Worm (Caenorhabditis elegans) whole organism, young adult: ENCODE measurements around the gene srv-22.

Experiments used
- B0261.1 ChIP-seq: sonication (generic microtip); optimal IDR thresholded peaks from 2 replicates; lab custom pipeline; 2016; ENCODE audit warnings: mild to moderate bottlenecking, missing genetic modification characterization, moderate library complexity, missing compliant biosample characterization
- D2030.7 ChIP-seq: fragments of 200-800 bp; sonication (Bioruptor generic); IDR thresholded peaks from 2 replicates; pipeline ENCODE4 v1.3.6; 2022; ENCODE audit warnings: missing genetic modification reagents, missing genetic modification characterization, missing compliant biosample characterization
- F10E7.11 ChIP-seq: sonication (generic microtip); optimal IDR thresholded peaks from 2 replicates; lab custom pipeline; 2017; ENCODE audit warnings: mild to moderate bottlenecking, missing genetic modification characterization, moderate library complexity, missing compliant biosample characterization
- F23B12.7 ChIP-seq: sonication (generic microtip); optimal IDR thresholded peaks from 2 replicates; lab custom pipeline; 2017; ENCODE audit warnings: missing genetic modification characterization, mild to moderate bottlenecking, missing compliant biosample characterization, antibody characterized with exemption, moderate library complexity; ENCODE audit not compliant: insufficient read depth
- F49E8.2 ChIP-seq: sonication (generic microtip); optimal IDR thresholded peaks from 3 replicates; lab custom pipeline; 2017; ENCODE audit warnings: missing genetic modification characterization, mild to moderate bottlenecking, missing compliant biosample characterization, antibody characterized with exemption, moderate library complexity; ENCODE audit not compliant: insufficient read depth
- T07F8.4 ChIP-seq: sonication (generic microtip); optimal IDR thresholded peaks from 2 replicates; lab custom pipeline; 2016; ENCODE audit warnings: mild to moderate bottlenecking, missing genetic modification characterization, moderate library complexity, missing compliant biosample characterization
- Y53G8AR.9 ChIP-seq: fragments of 200-800 bp; sonication (Bioruptor generic); conservative IDR thresholded peaks from 2 replicates; pipeline ENCODE4 v1.3.6; 2022; ENCODE audit warnings: missing genetic modification reagents, missing genetic modification characterization, missing compliant biosample characterization
- Y56A3A.18 ChIP-seq: fragments of 200-800 bp; sonication (Bioruptor generic); IDR thresholded peaks from 2 replicates; pipeline ENCODE4 v1.3.6; 2022; ENCODE audit warnings: missing genetic modification reagents, missing genetic modification characterization, missing compliant biosample characterization
- aptf-2 ChIP-seq: fragments of 200-800 bp; sonication (Bioruptor generic); conservative IDR thresholded peaks from 2 replicates; pipeline ENCODE4 v1.3.6; 2022; ENCODE audit warnings: missing genetic modification reagents, missing genetic modification characterization, missing compliant biosample characterization
- atf-7 ChIP-seq: sonication (generic microtip); optimal IDR thresholded peaks from 2 replicates; lab custom pipeline; 2017; ENCODE audit warnings: mild to moderate bottlenecking, missing genetic modification characterization, missing compliant biosample characterization
- athp-1 ChIP-seq: sonication (generic microtip); optimal IDR thresholded peaks from 2 replicates; lab custom pipeline; 2017; ENCODE audit warnings: mild to moderate bottlenecking, missing genetic modification characterization, missing compliant biosample characterization
- attf-6 ChIP-seq: fragments of 200-800 bp; sonication (Bioruptor generic); IDR thresholded peaks from 2 replicates; pipeline ENCODE4 v1.3.6; 2022; ENCODE audit warnings: missing genetic modification reagents, missing genetic modification characterization, missing compliant biosample characterization
- cebp-2 ChIP-seq: fragments of 200-800 bp; sonication (Bioruptor generic); IDR thresholded peaks from 2 replicates; pipeline ENCODE4 v1.3.6; 2022; ENCODE audit warnings: missing genetic modification characterization, missing compliant biosample characterization
- ceh-27 ChIP-seq: fragments of 200-800 bp; sonication (Bioruptor generic); optimal IDR thresholded peaks from 2 replicates; lab custom pipeline; 2018; ENCODE audit warnings: mild to moderate bottlenecking, missing genetic modification characterization, moderate library complexity, missing compliant biosample characterization
- ceh-40 ChIP-seq: fragments of 200-800 bp; sonication (Bioruptor generic); IDR thresholded peaks from 2 replicates; pipeline ENCODE4 v1.3.6; 2022; ENCODE audit warnings: missing genetic modification characterization, missing compliant biosample characterization
- ceh-91 ChIP-seq: fragments of 200-800 bp; sonication (Bioruptor generic); IDR thresholded peaks from 2 replicates; pipeline ENCODE4 v1.3.6; 2022; ENCODE audit warnings: missing genetic modification reagents, missing genetic modification characterization, missing compliant biosample characterization
- chd-7 ChIP-seq: sonication (generic microtip); optimal IDR thresholded peaks from 2 replicates; lab custom pipeline; 2016; ENCODE audit warnings: mild to moderate bottlenecking, missing genetic modification characterization, moderate library complexity, missing compliant biosample characterization
- die-1 ChIP-seq: sonication (generic microtip); optimal IDR thresholded peaks from 2 replicates; lab custom pipeline; 2016; ENCODE audit warnings: missing genotype, mild to moderate bottlenecking, missing genetic modification characterization, missing compliant biosample characterization
- dox-1 ChIP-seq: fragments of 200-800 bp; sonication (Bioruptor generic); IDR thresholded peaks from 2 replicates; pipeline ENCODE4 v1.3.6; 2022; ENCODE audit warnings: missing genetic modification reagents, missing genetic modification characterization, missing compliant biosample characterization
- egl-18 ChIP-seq: fragments of 200-800 bp; sonication (Bioruptor generic); IDR thresholded peaks from 2 replicates; pipeline ENCODE4 v1.3.6; 2022; ENCODE audit warnings: missing genetic modification reagents, missing genetic modification characterization, missing compliant biosample characterization
- hlh-12 ChIP-seq: sonication (generic microtip); optimal IDR thresholded peaks from 2 replicates; lab custom pipeline; 2016; ENCODE audit warnings: missing genetic modification characterization, missing compliant biosample characterization
- hlh-26 ChIP-seq: fragments of 200-800 bp; sonication (Bioruptor generic); conservative IDR thresholded peaks from 2 replicates; pipeline ENCODE4 v1.3.6; 2022; ENCODE audit warnings: missing genetic modification reagents, missing genetic modification characterization, missing compliant biosample characterization
- let-607 ChIP-seq, 2 experiments: fragments of 200-800 bp in 1 of 2; sonication (Bioruptor generic) in 1 of 2; sonication (generic microtip) in 1 of 2; optimal IDR thresholded peaks; 2 replicates each; lab custom pipeline; 2016 to 2018; ENCODE audit warnings: mild to moderate bottlenecking in 2 of 2, missing compliant biosample characterization in 2 of 2, missing genetic modification characterization in 2 of 2, moderate library complexity in 2 of 2, missing genotype in 1 of 2
- lin-26 ChIP-seq: fragments of 200-800 bp; sonication (Bioruptor generic); IDR thresholded peaks from 2 replicates; pipeline ENCODE4 v1.3.6; 2022; ENCODE audit warnings: missing genetic modification reagents, missing genetic modification characterization, missing compliant biosample characterization
- lsl-1 ChIP-seq: fragments of 200-800 bp; sonication (Bioruptor generic); optimal IDR thresholded peaks from 2 replicates; lab custom pipeline; 2018; ENCODE audit warnings: mild to moderate bottlenecking, missing genetic modification characterization, moderate library complexity, missing compliant biosample characterization
- madf-3 ChIP-seq: fragments of 200-800 bp; sonication (Bioruptor generic); IDR thresholded peaks from 2 replicates; pipeline ENCODE4 v1.3.6; 2022; ENCODE audit warnings: missing genetic modification reagents, missing genetic modification characterization, missing compliant biosample characterization
- nhr-120 ChIP-seq: fragments of 200-800 bp; sonication (Bioruptor generic); IDR thresholded peaks from 2 replicates; pipeline ENCODE4 v1.3.6; 2022; ENCODE audit warnings: missing genetic modification characterization, missing compliant biosample characterization
- pbrm-1 ChIP-seq: fragments of 200-800 bp; sonication (Bioruptor generic); IDR thresholded peaks from 2 replicates; pipeline ENCODE4 v1.3.6; 2022; ENCODE audit warnings: missing genetic modification reagents, missing genetic modification characterization, missing compliant biosample characterization
- pha-4 ChIP-seq: fragments of 150-350 bp; sonication (generic microtip); optimal IDR thresholded peaks from 2 replicates; lab custom pipeline; 2014; ENCODE audit warnings: missing biosample characterization, missing genetic modification reagents, missing genetic modification characterization
- sdz-38 ChIP-seq: sonication (generic microtip); optimal IDR thresholded peaks from 2 replicates; lab custom pipeline; 2016; ENCODE audit warnings: missing genotype, missing genetic modification characterization, missing compliant biosample characterization
- snpc-1.1 ChIP-seq: sonication (generic microtip); optimal IDR thresholded peaks from 2 replicates; lab custom pipeline; 2017; ENCODE audit warnings: missing genetic modification characterization, mild to moderate bottlenecking, missing compliant biosample characterization, antibody characterized with exemption, moderate library complexity, missing genotype, missing genetic modification reagents; ENCODE audit not compliant: insufficient read depth
- snpc-1.3 ChIP-seq: sonication (generic microtip); optimal IDR thresholded peaks from 2 replicates; lab custom pipeline; 2017; ENCODE audit warnings: missing genetic modification characterization, mild to moderate bottlenecking, missing compliant biosample characterization, antibody characterized with exemption, moderate library complexity, missing genotype, missing genetic modification reagents; ENCODE audit not compliant: insufficient read depth
- snpc-4 ChIP-seq, 5 experiments: fragments of 150-350 bp in 1 of 5; sonication (generic microtip) in 4 of 5; optimal IDR thresholded peaks; 2 replicates each; lab custom pipeline; 2014 to 2018; ENCODE audit warnings: missing genetic modification characterization in 5 of 5, missing biosample characterization in 3 of 5, antibody characterized with exemption in 2 of 5, mild to moderate bottlenecking in 2 of 5, missing compliant biosample characterization in 2 of 5, missing genotype in 2 of 5, moderate library complexity in 2 of 5, missing genetic modification reagents in 1 of 5
- sptf-2 ChIP-seq: fragments of 200-800 bp; sonication (Bioruptor generic); optimal IDR thresholded peaks from 2 replicates; lab custom pipeline; 2018; ENCODE audit warnings: mild to moderate bottlenecking, missing genetic modification characterization, missing compliant biosample characterization
- tbp1 ChIP-seq: fragments of 200-800 bp; sonication (Bioruptor generic); optimal IDR thresholded peaks from 2 replicates; lab custom pipeline; 2018; ENCODE audit warnings: mild to moderate bottlenecking, missing genetic modification characterization, missing compliant biosample characterization
- tlf-1 ChIP-seq: fragments of 200-800 bp; sonication (Bioruptor generic); optimal IDR thresholded peaks from 2 replicates; lab custom pipeline; 2018; ENCODE audit warnings: mild to moderate bottlenecking, missing genetic modification characterization, missing compliant biosample characterization
- zim-3 ChIP-seq: sonication (generic microtip); optimal IDR thresholded peaks from 2 replicates; lab custom pipeline; 2017; ENCODE audit warnings: mild to moderate bottlenecking, missing genetic modification characterization, moderate library complexity, missing compliant biosample characterization
- ztf-18 ChIP-seq: sonication (generic microtip); optimal IDR thresholded peaks from 2 replicates; lab custom pipeline; 2016; ENCODE audit warnings: missing genotype, mild to moderate bottlenecking, missing genetic modification characterization, missing compliant biosample characterization

srv-22 gene

DNA sequence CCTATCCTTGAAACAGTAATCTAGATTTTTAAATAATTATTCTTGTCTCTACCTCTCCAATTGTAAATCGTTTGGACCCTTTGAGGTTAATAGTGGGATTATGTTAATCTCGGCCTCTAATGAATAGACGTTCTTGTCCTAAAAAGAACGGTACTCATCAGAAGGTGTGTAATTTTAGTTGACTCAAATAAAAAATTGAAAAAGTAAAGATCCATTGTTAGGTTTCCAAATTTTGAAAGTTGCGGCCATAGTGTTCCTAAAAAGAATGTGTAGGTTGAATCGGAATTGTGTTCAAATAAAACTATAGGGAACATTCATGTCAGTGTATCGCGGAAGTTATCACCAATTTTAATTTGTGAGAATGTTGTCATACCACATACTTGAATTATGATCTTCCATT lies 24.1 kb downstream of the srv-22 start:
- no peak for TF ChIP-seq chd-7 (tag; lab: Kevin White, UChicago)
- TF ChIP-seq sptf-2 (GFP tag; lab: Kevin White, UChicago): no peak
- no peak for TF ChIP-seq aptf-2 (GFP tag; lab: Robert Waterston, UW)
- no peak for TF ChIP-seq pha-4 (tag; lab: Kevin White, UChicago)
- no peak for TF ChIP-seq ztf-18
- TF ChIP-seq ceh-27 (GFP tag; lab: Kevin White, UChicago): no peak
- TF ChIP-seq tlf-1 (GFP tag; lab: Kevin White, UChicago): no peak
- TF ChIP-seq let-607 (tag; optimal IDR thresholded peaks at IDR 0.05; lab: Kevin White, UChicago): no peak
- TF ChIP-seq hlh-12 (tag; lab: Kevin White, UChicago): no peak
- no peak for TF ChIP-seq hlh-26
- no peak for TF ChIP-seq snpc-1.1 (tag; lab: Kevin White, UChicago)
- TF ChIP-seq nhr-120: no peak
- TF ChIP-seq dox-1 (GFP tag; lab: Robert Waterston, UW): no peak
- TF ChIP-seq snpc-4 (GFP tag; optimal IDR thresholded peaks at IDR 0.05; lab: Kevin White, UChicago): no peak
- TF ChIP-seq snpc-4 (tag; optimal IDR thresholded peaks at IDR 0.05; lab: Kevin White, UChicago): no peak
- no peak for TF ChIP-seq B0261.1 (tag; lab: Kevin White, UChicago)
- TF ChIP-seq lin-26: no peak
- no peak for TF ChIP-seq T07F8.4 (tag; lab: Kevin White, UChicago)

DNA sequence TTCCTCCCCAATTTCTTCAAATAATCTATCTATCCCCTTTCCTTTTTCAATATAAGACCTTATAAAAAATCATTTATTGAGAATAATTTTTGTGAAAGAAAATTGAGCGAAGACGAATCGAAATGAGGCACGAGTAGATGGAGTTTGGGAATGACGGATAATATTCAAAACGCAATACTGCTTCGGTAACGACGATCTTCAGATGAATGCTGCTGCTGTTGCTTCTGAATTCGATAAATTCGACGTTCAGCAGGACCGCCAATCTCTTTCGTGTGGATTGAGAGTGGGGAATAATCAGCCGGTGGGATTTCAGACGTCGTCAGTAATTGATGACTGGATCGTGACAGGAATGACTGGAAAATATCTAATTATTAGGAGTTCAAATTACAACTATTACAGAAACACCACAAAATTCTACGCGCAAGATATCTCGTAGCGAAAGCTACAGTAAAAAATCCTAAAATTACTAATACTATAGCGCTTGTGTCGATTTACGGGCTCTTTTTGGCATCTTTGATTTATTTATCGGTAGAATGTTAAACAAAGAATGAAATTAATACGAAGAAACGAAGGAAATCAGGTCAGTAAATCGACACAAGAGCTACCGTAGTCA lies 28.9 kb downstream of the srv-22 start:
- TF ChIP-seq pbrm-1 (GFP tag; lab: Robert Waterston, UW): 0 out of 2 replicates have a peak, but pooled peaks have one; percentile 40
- no peak for TF ChIP-seq zim-3 (tag; lab: Kevin White, UChicago)
- TF ChIP-seq athp-1 (tag; lab: Kevin White, UChicago): peak; percentile 34
- no peak for TF ChIP-seq ceh-91 (GFP tag; lab: Robert Waterston, UW)
- peak; percentile 42 for TF ChIP-seq F49E8.2 (tag; lab: Kevin White, UChicago)
- peak; percentile 8 for TF ChIP-seq die-1 (tag; lab: Kevin White, UChicago)
- TF ChIP-seq snpc-4 (GFP tag; optimal IDR thresholded peaks at IDR 0.05; lab: Kevin White, UChicago): no peak
- TF ChIP-seq snpc-4 (tag; optimal IDR thresholded peaks at IDR 0.05; lab: Kevin White, UChicago): peak in 1 of 4 experiments; percentile 83
- peak; percentile 38; the same call in 1 of the 2 replicates for TF ChIP-seq attf-6
- no peak for TF ChIP-seq hlh-12 (tag; lab: Kevin White, UChicago)
- TF ChIP-seq lsl-1 (GFP tag; lab: Kevin White, UChicago): peak; percentile 47
- TF ChIP-seq lin-26: peak; percentile 34; the same call in 1 of the 2 replicates
- peak; percentile 15 for TF ChIP-seq tbp1 (GFP tag; lab: Kevin White, UChicago)
- peak; percentile 22 for TF ChIP-seq tlf-1 (GFP tag; lab: Kevin White, UChicago)

DNA sequence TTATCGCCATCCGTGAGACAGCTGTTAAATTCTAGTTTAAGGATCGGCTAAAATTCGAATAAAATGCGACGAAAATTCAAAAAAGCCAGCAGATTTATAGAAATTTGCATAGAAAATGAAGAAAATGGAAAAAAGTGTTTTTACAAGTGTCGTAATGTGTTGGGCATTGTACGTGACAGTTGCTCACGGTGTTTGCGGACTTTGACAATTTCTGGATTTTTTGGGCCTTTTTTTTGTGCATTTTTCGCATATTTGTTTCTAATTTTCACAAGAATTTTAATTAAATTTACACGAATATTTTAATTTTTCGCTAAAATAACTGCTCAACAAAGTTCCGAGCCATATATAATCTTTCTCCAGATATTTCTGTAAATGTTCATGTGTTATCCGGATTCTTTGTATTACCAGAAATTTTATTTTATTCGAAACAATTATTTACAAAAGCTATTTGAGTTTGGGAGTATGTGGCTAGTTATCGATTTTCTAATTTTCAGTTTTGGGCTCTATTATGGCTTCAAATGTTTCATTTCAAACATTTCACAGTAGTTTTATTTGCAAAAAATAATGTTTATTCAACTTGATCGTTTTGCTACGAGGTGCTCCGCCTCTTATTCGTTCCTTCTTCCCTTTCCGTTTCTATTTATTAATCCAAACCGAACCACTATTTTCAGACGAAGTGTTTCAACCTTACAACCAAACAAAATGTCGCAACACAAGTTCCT lies 31.6 kb downstream of the srv-22 start, which contains the start of gene sams-3:
Gene sams-3 (plus strand): TSS at position 672 of the 722 bp plus-strand sequence.
- TF ChIP-seq cebp-2 (GFP tag; lab: Robert Waterston, UW): no peak
- TF ChIP-seq snpc-1.3 (tag; lab: Kevin White, UChicago): peak; percentile 57
- TF ChIP-seq athp-1 (tag; lab: Kevin White, UChicago): no peak
- no peak for TF ChIP-seq F10E7.11 (tag; lab: Kevin White, UChicago)
- 0 out of 2 replicates have a peak, but pooled peaks have one; percentile 15 for TF ChIP-seq D2030.7 (GFP tag; lab: Robert Waterston, UW)
- TF ChIP-seq atf-7 (tag; lab: Kevin White, UChicago): no peak
- TF ChIP-seq Y56A3A.18 (GFP tag; lab: Robert Waterston, UW): no peak
- peak; percentile 39 for TF ChIP-seq F23B12.7 (tag; lab: Kevin White, UChicago)
- TF ChIP-seq egl-18 (GFP tag; lab: Robert Waterston, UW): no peak
- TF ChIP-seq sdz-38: no peak
- no peak for TF ChIP-seq madf-3 (GFP tag; lab: Robert Waterston, UW)
- peak; percentile 47 for TF ChIP-seq snpc-4 (GFP tag; optimal IDR thresholded peaks at IDR 0.05; lab: Kevin White, UChicago)
- peak in 3 of 4 experiments; percentile 61 to 78 (median 74) for TF ChIP-seq snpc-4 (tag; optimal IDR thresholded peaks at IDR 0.05; lab: Kevin White, UChicago)
- TF ChIP-seq tbp1 (GFP tag; lab: Kevin White, UChicago): peak; percentile 15
- TF ChIP-seq ceh-27 (GFP tag; lab: Kevin White, UChicago): no peak
- TF ChIP-seq ceh-40: no peak
- no peak for TF ChIP-seq Y53G8AR.9 (GFP tag; lab: Robert Waterston, UW)
